Worm (Caenorhabditis elegans) whole organism, L1 larva: Measurements from ENCODE around the gene xbx-1.

Experiments used
- aha-1 ChIP-seq: fragments of 150-350 bp; optimal IDR thresholded peaks from 2 replicates; lab custom pipeline; 2014; ENCODE audit warnings: missing biosample characterization, missing genetic modification characterization
- ama-1 ChIP-seq: fragments of 150-350 bp; optimal IDR thresholded peaks from 2 replicates; lab custom pipeline; 2014
- ceh-63 ChIP-seq: fragments of 200-800 bp; sonication (Bioruptor generic); optimal IDR thresholded peaks from 2 replicates; lab custom pipeline; 2018; ENCODE audit warnings: mild to moderate bottlenecking, missing genetic modification characterization, missing compliant biosample characterization
- hlh-17 ChIP-seq: fragments of 200-800 bp; sonication (Bioruptor generic); optimal IDR thresholded peaks from 2 replicates; lab custom pipeline; 2018; ENCODE audit warnings: missing genetic modification characterization, mild to moderate bottlenecking, missing compliant biosample characterization, moderate library complexity, borderline replicate concordance
- hlh-4 ChIP-seq: sonication (generic microtip); optimal IDR thresholded peaks from 2 replicates; lab custom pipeline; 2016; ENCODE audit warnings: mild to moderate bottlenecking, missing genetic modification characterization, missing compliant biosample characterization
- lir-3 ChIP-seq: sonication (generic microtip); optimal IDR thresholded peaks from 2 replicates; lab custom pipeline; 2016; ENCODE audit warnings: mild to moderate bottlenecking, missing genetic modification characterization, moderate library complexity, missing compliant biosample characterization; ENCODE audit not compliant: poor library complexity
- pag-3 ChIP-seq: sonication (generic microtip); optimal IDR thresholded peaks from 2 replicates; lab custom pipeline; 2017; ENCODE audit warnings: missing genetic modification characterization, mild to moderate bottlenecking, missing compliant biosample characterization, antibody characterized with exemption, borderline replicate concordance; ENCODE audit not compliant: insufficient read depth
- pqm-1 ChIP-seq: sonication (generic microtip); optimal IDR thresholded peaks from 3 replicates; lab custom pipeline; 2017; ENCODE audit warnings: missing biosample characterization, missing genetic modification characterization
- tbx-2 ChIP-seq: sonication (generic microtip); optimal IDR thresholded peaks from 2 replicates; lab custom pipeline; 2016; ENCODE audit warnings: missing genetic modification characterization, missing compliant biosample characterization
- ztf-11 ChIP-seq, 2 experiments: sonication (generic microtip); optimal IDR thresholded peaks; 2 replicates each; lab custom pipeline; 2016 to 2017; ENCODE audit warnings: missing genetic modification characterization in 2 of 2, missing biosample characterization in 1 of 2, missing compliant biosample characterization in 1 of 2

DNA sequence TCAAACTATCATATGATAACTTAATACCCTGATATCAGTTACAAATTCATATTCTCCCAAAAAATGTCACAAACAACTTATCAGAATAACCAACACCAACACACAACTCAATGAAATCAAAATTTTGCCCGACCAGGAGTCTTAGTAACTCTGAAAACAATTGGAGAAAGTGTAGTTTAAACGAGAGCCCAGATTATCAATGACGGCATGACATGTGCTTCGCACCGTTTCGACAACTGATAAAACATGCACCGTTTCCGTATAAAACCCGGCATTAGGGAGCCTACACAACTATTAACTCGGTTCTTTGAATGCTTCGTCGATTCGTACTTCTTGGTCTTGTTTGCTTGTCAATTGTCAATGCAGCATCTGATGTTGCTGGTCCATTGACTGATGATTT is 13.6 kb downstream of the xbx-1 start, which contains the start of gene fil-1:
- no peak for TF ChIP-seq pqm-1 (tag; lab: Kevin White, UChicago)
- TF ChIP-seq lir-3: no peak
- no peak for TF ChIP-seq ztf-11 (tag; optimal IDR thresholded peaks at IDR 0.05; lab: Kevin White, UChicago)
- TF ChIP-seq tbx-2 (tag; lab: Kevin White, UChicago): no peak
- no peak for TF ChIP-seq hlh-17
- no peak for TF ChIP-seq ama-1 (lab: Kevin White, UChicago)
- TF ChIP-seq pag-3 (tag; lab: Kevin White, UChicago): no peak
- TF ChIP-seq ceh-63 (GFP tag; lab: Kevin White, UChicago): no peak
- no peak for TF ChIP-seq hlh-4 (tag; lab: Kevin White, UChicago)
- TF ChIP-seq aha-1 (tag; lab: Kevin White, UChicago): no peak
